Worm (Caenorhabditis elegans) whole organism, L3 larva: ENCODE results near the gene B0034.1.

Experiments
- aly-2 ChIP-seq: fragments of 150-350 bp; optimal IDR thresholded peaks from 2 replicates; lab custom pipeline; 2014; ENCODE audit warnings: missing biosample characterization, missing genetic modification characterization
- ama-1 ChIP-seq: fragments of 150-350 bp; optimal IDR thresholded peaks from 2 replicates; lab custom pipeline; 2018
- ceh-16 ChIP-seq: sonication (generic microtip); optimal IDR thresholded peaks from 2 replicates; lab custom pipeline; 2017; ENCODE audit warnings: missing biosample characterization, missing genetic modification characterization
- ceh-28 ChIP-seq: fragments of 150-350 bp; optimal IDR thresholded peaks from 2 replicates; lab custom pipeline; 2014; ENCODE audit warnings: missing biosample characterization, missing genetic modification reagents, missing genetic modification characterization
- ceh-82 ChIP-seq: fragments of 150-350 bp; optimal IDR thresholded peaks from 2 replicates; lab custom pipeline; 2014; ENCODE audit warnings: missing biosample characterization, missing genetic modification characterization
- ceh-9 ChIP-seq: sonication (generic microtip); optimal IDR thresholded peaks from 2 replicates; lab custom pipeline; 2018; ENCODE audit warnings: missing biosample characterization, missing genetic modification characterization
- daf-12 ChIP-seq: fragments of 150-350 bp; optimal IDR thresholded peaks from 2 replicates; lab custom pipeline; 2014; ENCODE audit warnings: missing biosample characterization, missing genetic modification reagents, missing genetic modification characterization
- egl-5 ChIP-seq: fragments of 150-350 bp; optimal IDR thresholded peaks from 2 replicates; lab custom pipeline; 2017; ENCODE audit warnings: missing biosample characterization, missing genetic modification reagents, missing genetic modification characterization, inconsistent platforms
- elt-1 ChIP-seq: fragments of 150-350 bp; optimal IDR thresholded peaks from 2 replicates; lab custom pipeline; 2014; ENCODE audit warnings: missing biosample characterization, missing genetic modification characterization
- elt-2 ChIP-seq: sonication (generic microtip); optimal IDR thresholded peaks from 2 replicates; lab custom pipeline; 2016; ENCODE audit warnings: missing genetic modification reagents, mild to moderate bottlenecking, missing genetic modification characterization, missing compliant biosample characterization
- elt-3 ChIP-seq, 3 experiments: fragments of 150-350 bp in 1 of 3; sonication (generic microtip) in 2 of 3; optimal IDR thresholded peaks; 2 replicates in 2 of 3; 4 replicates in 1 of 3; lab custom pipeline; 2014 to 2017; ENCODE audit warnings: missing biosample characterization in 3 of 3, missing genetic modification characterization in 3 of 3
- eor-1 ChIP-seq, 2 experiments: fragments of 150-350 bp; optimal IDR thresholded peaks; 2 replicates each; lab custom pipeline; 2014 to 2018; ENCODE audit warnings: missing biosample characterization in 2 of 2, missing genetic modification characterization in 2 of 2
- fkh-10 ChIP-seq: sonication (generic microtip); optimal IDR thresholded peaks from 2 replicates; lab custom pipeline; 2017; ENCODE audit warnings: missing biosample characterization, missing genetic modification reagents, missing genetic modification characterization
- jun-1 ChIP-seq: fragments of 150-350 bp; optimal IDR thresholded peaks from 2 replicates; lab custom pipeline; 2014; ENCODE audit warnings: missing biosample characterization, missing genetic modification reagents, missing genetic modification characterization
- lin-15B ChIP-seq: fragments of 150-350 bp; optimal IDR thresholded peaks from 2 replicates; lab custom pipeline; 2014; ENCODE audit warnings: missing biosample characterization, missing genetic modification characterization
- lin-39 ChIP-seq: fragments of 150-350 bp; optimal IDR thresholded peaks from 2 replicates; lab custom pipeline; 2018; ENCODE audit warnings: missing biosample characterization, missing genetic modification reagents, missing genetic modification characterization
- mdl-1 ChIP-seq: fragments of 150-350 bp; optimal IDR thresholded peaks from 2 replicates; lab custom pipeline; 2014; ENCODE audit warnings: missing biosample characterization, missing genetic modification characterization
- mml-1 ChIP-seq: fragments of 150-350 bp; sonication (generic microtip); optimal IDR thresholded peaks from 3 replicates; lab custom pipeline; 2014; ENCODE audit warnings: missing biosample characterization, missing genetic modification characterization
- nfya-1 ChIP-seq: sonication (generic microtip); optimal IDR thresholded peaks from 2 replicates; lab custom pipeline; 2017; ENCODE audit warnings: missing genetic modification characterization, mild to moderate bottlenecking, missing compliant biosample characterization, antibody characterized with exemption, moderate library complexity; ENCODE audit not compliant: insufficient read depth
- nhr-11 ChIP-seq: fragments of 150-350 bp; optimal IDR thresholded peaks from 2 replicates; lab custom pipeline; 2014; ENCODE audit warnings: missing biosample characterization, missing genetic modification characterization
- nhr-12 ChIP-seq: fragments of 150-350 bp; optimal IDR thresholded peaks from 2 replicates; lab custom pipeline; 2014; ENCODE audit warnings: missing biosample characterization, missing genetic modification characterization
- nhr-23 ChIP-seq: fragments of 150-350 bp; optimal IDR thresholded peaks from 2 replicates; lab custom pipeline; 2014; ENCODE audit warnings: missing biosample characterization, missing genetic modification reagents, missing genetic modification characterization
- nhr-237 ChIP-seq: fragments of 150-350 bp; optimal IDR thresholded peaks from 2 replicates; lab custom pipeline; 2014; ENCODE audit warnings: missing biosample characterization, missing genetic modification characterization
- nhr-25 ChIP-seq: sonication (generic microtip); optimal IDR thresholded peaks from 2 replicates; lab custom pipeline; 2017; ENCODE audit warnings: missing biosample characterization, missing genetic modification characterization
- nhr-28 ChIP-seq: fragments of 150-350 bp; optimal IDR thresholded peaks from 2 replicates; lab custom pipeline; 2014; ENCODE audit warnings: missing biosample characterization, missing genetic modification characterization
- nhr-43 ChIP-seq: sonication (generic microtip); optimal IDR thresholded peaks from 2 replicates; lab custom pipeline; 2016; ENCODE audit warnings: mild to moderate bottlenecking, missing genetic modification characterization, missing compliant biosample characterization; ENCODE audit not compliant: poor library complexity, severe bottlenecking
- nhr-67 ChIP-seq: fragments of 150-350 bp; optimal IDR thresholded peaks from 2 replicates; lab custom pipeline; 2014; ENCODE audit warnings: missing biosample characterization, missing genetic modification characterization
- nhr-76 ChIP-seq: fragments of 150-350 bp; sonication (generic microtip); optimal IDR thresholded peaks from 5 replicates; lab custom pipeline; 2014; ENCODE audit warnings: missing biosample characterization, missing genetic modification characterization
- pha-4 ChIP-seq: fragments of 150-350 bp; optimal IDR thresholded peaks from 2 replicates; lab custom pipeline; 2014; ENCODE audit warnings: missing biosample characterization, missing genetic modification reagents, missing genetic modification characterization
- pqm-1 ChIP-seq: fragments of 150-350 bp; optimal IDR thresholded peaks from 2 replicates; lab custom pipeline; 2017; ENCODE audit warnings: missing biosample characterization, missing genetic modification characterization, inconsistent platforms
- sea-2 ChIP-seq: fragments of 150-350 bp; sonication (generic microtip); optimal IDR thresholded peaks from 4 replicates; lab custom pipeline; 2014; ENCODE audit warnings: missing biosample characterization, missing genetic modification reagents, missing genetic modification characterization
- snpc-4 ChIP-seq: fragments of 150-350 bp; optimal IDR thresholded peaks from 2 replicates; lab custom pipeline; 2014; ENCODE audit warnings: missing biosample characterization, missing genetic modification characterization
- unc-39 ChIP-seq: sonication (generic microtip); optimal IDR thresholded peaks from 4 replicates; lab custom pipeline; 2017; ENCODE audit warnings: missing biosample characterization, missing genetic modification characterization
- unc-62 ChIP-seq: fragments of 150-350 bp; sonication (generic microtip); optimal IDR thresholded peaks from 4 replicates; lab custom pipeline; 2014; ENCODE audit warnings: missing biosample characterization, missing genetic modification reagents, missing genetic modification characterization
- ztf-11 ChIP-seq: fragments of 150-350 bp; optimal IDR thresholded peaks from 2 replicates; lab custom pipeline; 2014; ENCODE audit warnings: missing biosample characterization, missing genetic modification characterization
- ztf-4 ChIP-seq: fragments of 150-350 bp; optimal IDR thresholded peaks from 2 replicates; lab custom pipeline; 2014; ENCODE audit warnings: missing biosample characterization, missing genetic modification characterization

Gene B0034.1

DNA sequence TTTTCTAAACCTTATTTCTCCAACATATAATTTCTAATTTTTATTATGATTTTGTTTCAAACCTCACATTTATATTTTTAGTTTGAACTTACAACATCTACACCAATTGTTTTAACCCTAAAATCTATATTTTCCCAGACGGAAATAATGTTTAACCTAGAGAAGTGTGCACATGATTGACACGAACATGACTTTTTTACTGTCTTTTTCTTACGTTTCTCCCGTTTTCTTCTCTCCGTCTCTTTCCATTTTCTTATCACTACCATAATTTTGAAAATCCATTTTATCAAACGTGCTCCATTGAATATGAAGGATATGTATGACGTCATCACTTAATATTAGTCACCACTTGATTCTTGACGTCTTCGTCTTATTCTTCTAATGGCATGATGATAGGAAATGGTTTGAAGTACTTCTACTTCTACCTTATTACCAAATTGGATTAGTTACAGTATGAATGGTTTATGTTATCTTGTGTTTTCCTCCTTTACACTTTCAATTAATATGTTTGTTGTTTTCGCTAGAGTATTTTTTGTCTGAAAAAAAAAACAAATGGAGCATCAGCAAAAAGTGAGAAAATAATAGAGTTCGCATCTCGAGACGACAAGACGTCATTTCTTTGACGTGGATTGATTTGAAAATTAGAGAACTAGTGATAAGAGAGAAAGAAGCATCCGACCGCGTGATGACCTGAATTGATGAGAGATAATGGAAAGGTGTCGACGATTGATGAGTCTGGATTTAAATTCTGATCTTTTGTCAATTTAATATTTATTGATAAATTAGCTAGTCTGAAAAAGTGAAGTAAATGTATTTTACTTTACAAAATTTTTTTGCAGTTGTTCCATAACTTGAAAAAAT lies 36.0 kb upstream of the B0034.1 start:
- TF ChIP-seq pqm-1 (tag; lab: Kevin White, UChicago), result peak; percentile 85
- no peak for TF ChIP-seq ceh-16
- TF ChIP-seq ztf-4 (tag; lab: Kevin White, UChicago), result no peak
- TF ChIP-seq nhr-23 (tag; lab: Kevin White, UChicago), result peak; percentile 61
- TF ChIP-seq nhr-76 (tag; lab: Kevin White, UChicago), result no peak
- no peak for TF ChIP-seq nhr-67 (tag; lab: Kevin White, UChicago)
- TF ChIP-seq ceh-28, result peak; percentile 43
- peak; percentile 30 for TF ChIP-seq pha-4 (tag; lab: Kevin White, UChicago)
- peak; percentile 20 for TF ChIP-seq nfya-1
- peak; percentile 81 for TF ChIP-seq elt-2 (tag; lab: Kevin White, UChicago)
- TF ChIP-seq nhr-43, result no peak
- peak; percentile 29 for TF ChIP-seq jun-1 (tag; lab: Kevin White, UChicago)

ce11 chrII:5933133-5933532 lies 35.0 kb upstream of the B0034.1 start:
- TF ChIP-seq ceh-9 (tag; lab: Kevin White, UChicago), result no peak
- no peak for TF ChIP-seq mml-1 (tag; lab: Kevin White, UChicago)
- TF ChIP-seq egl-5, result no peak
- no peak for TF ChIP-seq nhr-23 (tag; lab: Kevin White, UChicago)
- TF ChIP-seq unc-39 (tag; lab: Kevin White, UChicago), result no peak
- TF ChIP-seq daf-12 (tag; lab: Kevin White, UChicago), result no peak
- TF ChIP-seq ceh-82, result no peak
- no peak for TF ChIP-seq nhr-25 (tag; lab: Kevin White, UChicago)
- no peak for TF ChIP-seq sea-2 (GFP tag; lab: Kevin White, UChicago)
- TF ChIP-seq aly-2 (tag; lab: Kevin White, UChicago), result no peak

ce11 chrII:5933962-5934422 lies 34.1 kb upstream of the B0034.1 start:
- TF ChIP-seq nhr-25 (tag; lab: Kevin White, UChicago) (peak; percentile 21), pha-4 (tag; lab: Kevin White, UChicago) (no peak), ceh-9 (tag; lab: Kevin White, UChicago) (no peak), ceh-28 (peak; percentile 79), nfya-1 (peak; percentile 0), nhr-23 (tag; lab: Kevin White, UChicago) (peak; percentile 3), daf-12 (tag; lab: Kevin White, UChicago) (no peak), egl-5 (peak; percentile 9)
- TF ChIP-seq, all 47 proteins: peak for 5

ce11 chrII:5936009-5936408 lies 32.1 kb upstream of the B0034.1 start:
- TF ChIP-seq nhr-28 (tag; lab: Kevin White, UChicago), result no peak
- no peak for TF ChIP-seq nhr-23 (tag; lab: Kevin White, UChicago)
- peak; percentile 87 for TF ChIP-seq elt-1
- peak; percentile 78 for TF ChIP-seq jun-1 (tag; lab: Kevin White, UChicago)
- TF ChIP-seq ceh-9 (tag; lab: Kevin White, UChicago), result no peak
- no peak for TF ChIP-seq ceh-28
- TF ChIP-seq nhr-76 (tag; lab: Kevin White, UChicago), result no peak
- TF ChIP-seq snpc-4 (tag; lab: Kevin White, UChicago), result no peak
- peak; percentile 76 for TF ChIP-seq pqm-1 (tag; lab: Kevin White, UChicago)
- peak; percentile 87 for TF ChIP-seq elt-2 (tag; lab: Kevin White, UChicago)
- no peak for TF ChIP-seq elt-3 (tag; optimal IDR thresholded peaks at IDR 0.05; lab: Kevin White, UChicago)
- peak; percentile 28 for TF ChIP-seq pha-4 (tag; lab: Kevin White, UChicago)
- TF ChIP-seq fkh-10, result no peak
- TF ChIP-seq unc-62 (GFP tag; lab: Kevin White, UChicago), result no peak
- no peak for TF ChIP-seq nhr-25 (tag; lab: Kevin White, UChicago)
- no peak for TF ChIP-seq nhr-12 (tag; lab: Kevin White, UChicago)
- TF ChIP-seq lin-15B, result no peak
- TF ChIP-seq eor-1 (tag; optimal IDR thresholded peaks at IDR 0.05; lab: Kevin White, UChicago), result no peak
- no peak for TF ChIP-seq nhr-237

ce11 chrII:5940815-5941214 lies 27.3 kb upstream of the B0034.1 start, which contains the start of gene F28B12.6:
Gene F28B12.6, plus strand, starts transcription at chrII:5940863.
- TF ChIP-seq lin-39 (tag; lab: Kevin White, UChicago), result no peak
- TF ChIP-seq mdl-1 (tag; lab: Kevin White, UChicago), result no peak
- TF ChIP-seq ztf-4 (tag; lab: Kevin White, UChicago), result no peak
- TF ChIP-seq snpc-4 (tag; lab: Kevin White, UChicago), result no peak
- TF ChIP-seq nhr-43, result no peak
- no peak for TF ChIP-seq nhr-11 (tag; lab: Kevin White, UChicago)
- no peak for TF ChIP-seq ztf-11 (tag; lab: Kevin White, UChicago)
- TF ChIP-seq daf-12 (tag; lab: Kevin White, UChicago), result no peak
- no peak for TF ChIP-seq lin-15B
- TF ChIP-seq nhr-76 (tag; lab: Kevin White, UChicago), result no peak
- TF ChIP-seq ceh-9 (tag; lab: Kevin White, UChicago), result no peak
- no peak for TF ChIP-seq mml-1 (tag; lab: Kevin White, UChicago)
- no peak for TF ChIP-seq jun-1 (tag; lab: Kevin White, UChicago)
- TF ChIP-seq pqm-1 (tag; lab: Kevin White, UChicago), result no peak
- no peak for TF ChIP-seq elt-2 (tag; lab: Kevin White, UChicago)
- TF ChIP-seq ama-1, result no peak
